Fruit fly (Drosophila melanogaster) whole organism, embryonic: Measurements from ENCODE around the gene CG7497.

Experiments used
- Adf1 ChIP-seq: fragments of 200-800 bp; sonication (Bioruptor generic); IDR thresholded peaks from 2 replicates; pipeline ENCODE4 v1.3.6; 2022; ENCODE audit warnings: missing biosample characterization, missing genetic modification characterization
- Bdp1 ChIP-seq: fragments of 200-800 bp; sonication (Bioruptor generic); optimal IDR thresholded peaks from 3 replicates; lab custom pipeline; 2016; ENCODE audit warnings: missing biosample characterization, missing genetic modification characterization
- Blimp-1 ChIP-seq: fragments of 200-800 bp; sonication (Bioruptor generic); optimal IDR thresholded peaks from 3 replicates; lab custom pipeline; 2018; ENCODE audit warnings: missing biosample characterization, missing genetic modification characterization, mild to moderate bottlenecking, moderate library complexity, missing genetic modification reagents
- CG10431 ChIP-seq: fragments of 200-800 bp; sonication (Bioruptor generic); optimal IDR thresholded peaks from 3 replicates; lab custom pipeline; 2018; ENCODE audit warnings: missing biosample characterization, mild to moderate bottlenecking, missing genetic modification characterization
- CG11695 ChIP-seq: fragments of 200-800 bp; sonication (Bioruptor generic); IDR thresholded peaks from 3 replicates; pipeline ENCODE4 v1.3.6; 2022; ENCODE audit warnings: missing biosample characterization, missing genetic modification characterization
- CG12219 ChIP-seq: fragments of 200-800 bp; sonication (Bioruptor generic); optimal IDR thresholded peaks from 3 replicates; lab custom pipeline; 2018; ENCODE audit warnings: missing biosample characterization, mild to moderate bottlenecking, missing genetic modification characterization
- CG15073 ChIP-seq: fragments of 200-800 bp; sonication (Bioruptor generic); optimal IDR thresholded peaks from 2 replicates; lab custom pipeline; 2016; ENCODE audit warnings: missing biosample characterization, missing genetic modification characterization
- CG15601 ChIP-seq: fragments of 200-800 bp; sonication (Bioruptor generic); optimal IDR thresholded peaks from 3 replicates; lab custom pipeline; 2019; ENCODE audit warnings: missing biosample characterization, mild to moderate bottlenecking, missing genetic modification characterization, moderate library complexity
- CG16779 ChIP-seq: fragments of 200-800 bp; sonication (Bioruptor generic); IDR thresholded peaks from 2 replicates; pipeline ENCODE4 v1.3.6; 2022; ENCODE audit warnings: missing biosample characterization, missing genetic modification characterization
- CG17328 ChIP-seq: fragments of 200-800 bp; sonication (Bioruptor generic); IDR thresholded peaks from 2 replicates; pipeline ENCODE4 v1.3.6; 2022; ENCODE audit warnings: missing biosample characterization, missing genetic modification characterization
- CG17802 ChIP-seq: fragments of 200-800 bp; sonication (Bioruptor generic); optimal IDR thresholded peaks from 2 replicates; lab custom pipeline; 2018; ENCODE audit warnings: missing biosample characterization, mild to moderate bottlenecking, missing genetic modification characterization, moderate library complexity
- CG1832 ChIP-seq: fragments of 200-800 bp; sonication (Bioruptor generic); optimal IDR thresholded peaks from 2 replicates; lab custom pipeline; 2017; ENCODE audit warnings: missing biosample characterization, mild to moderate bottlenecking, missing genetic modification characterization, inconsistent platforms
- CG18619 ChIP-seq: fragments of 200-800 bp; sonication (Bioruptor generic); optimal IDR thresholded peaks from 3 replicates; lab custom pipeline; 2017; ENCODE audit warnings: missing biosample characterization, mild to moderate bottlenecking, missing genetic modification characterization
- CG2116 ChIP-seq: fragments of 200-800 bp; sonication (Bioruptor generic); optimal IDR thresholded peaks from 3 replicates; lab custom pipeline; 2018; ENCODE audit warnings: missing biosample characterization, mild to moderate bottlenecking, missing genetic modification characterization
- CG2678 ChIP-seq: fragments of 200-800 bp; sonication (Bioruptor generic); optimal IDR thresholded peaks from 3 replicates; lab custom pipeline; 2019; ENCODE audit warnings: missing biosample characterization, mild to moderate bottlenecking, missing genetic modification characterization, moderate library complexity
- CG2875 ChIP-seq: fragments of 200-800 bp; sonication (Bioruptor generic); optimal IDR thresholded peaks from 2 replicates; lab custom pipeline; 2017; ENCODE audit warnings: missing biosample characterization, mild to moderate bottlenecking, missing genetic modification characterization, missing genetic modification reagents
- CG30020 ChIP-seq: fragments of 200-800 bp; optimal IDR thresholded peaks from 2 replicates; lab custom pipeline; 2019; ENCODE audit warnings: missing biosample characterization, mild to moderate bottlenecking, missing genetic modification characterization, moderate library complexity
- CG3065 ChIP-seq: fragments of 200-800 bp; sonication (Bioruptor generic); optimal IDR thresholded peaks from 2 replicates; lab custom pipeline; 2016; ENCODE audit warnings: missing biosample characterization, missing genetic modification characterization
- CG31224 ChIP-seq: fragments of 200-800 bp; sonication (Bioruptor generic); IDR thresholded peaks from 2 replicates; pipeline ENCODE4 v1.3.6; 2022; ENCODE audit warnings: missing biosample characterization, missing genetic modification characterization
- CG4282 ChIP-seq: fragments of 200-800 bp; sonication (Bioruptor generic); optimal IDR thresholded peaks from 2 replicates; lab custom pipeline; 2016; ENCODE audit warnings: missing biosample characterization, missing genetic modification characterization
- CG6683 ChIP-seq: fragments of 200-800 bp; sonication (Bioruptor generic); optimal IDR thresholded peaks from 2 replicates; lab custom pipeline; 2017; ENCODE audit warnings: missing biosample characterization, mild to moderate bottlenecking, missing genetic modification characterization, missing genetic modification reagents
- CG6765 ChIP-seq: fragments of 200-800 bp; sonication (Bioruptor generic); optimal IDR thresholded peaks from 3 replicates; lab custom pipeline; 2017; ENCODE audit warnings: missing biosample characterization, mild to moderate bottlenecking, missing genetic modification characterization
- CG7839 ChIP-seq: fragments of 200-800 bp; sonication (Bioruptor generic); optimal IDR thresholded peaks from 3 replicates; lab custom pipeline; 2018; ENCODE audit warnings: missing biosample characterization, mild to moderate bottlenecking, missing genetic modification characterization, moderate library complexity
- CG9609 ChIP-seq: fragments of 200-800 bp; sonication (Bioruptor generic); optimal IDR thresholded peaks from 3 replicates; lab custom pipeline; 2016; ENCODE audit warnings: missing biosample characterization, missing genetic modification characterization
- CG9817 ChIP-seq: fragments of 200-800 bp; sonication (Bioruptor generic); optimal IDR thresholded peaks from 2 replicates; lab custom pipeline; 2018; ENCODE audit warnings: missing biosample characterization, mild to moderate bottlenecking, missing genetic modification characterization, moderate library complexity
- CG9876 ChIP-seq: fragments of 200-800 bp; sonication (Bioruptor generic); optimal IDR thresholded peaks from 2 replicates; lab custom pipeline; 2016; ENCODE audit warnings: missing biosample characterization, missing genetic modification characterization
- Dp ChIP-seq: fragments of 200-800 bp; sonication (Bioruptor generic); optimal IDR thresholded peaks from 2 replicates; lab custom pipeline; 2018; ENCODE audit warnings: missing biosample characterization, mild to moderate bottlenecking, missing genetic modification characterization, moderate library complexity
- E2f2 ChIP-seq: fragments of 200-800 bp; sonication (Bioruptor generic); IDR thresholded peaks from 2 replicates; pipeline ENCODE4 v1.3.6; 2022; ENCODE audit warnings: missing biosample characterization, missing genetic modification characterization
- Ets65A ChIP-seq: fragments of 200-800 bp; sonication (Bioruptor generic); peaks from one replicate; lab custom pipeline; 2016; ENCODE audit warnings: missing biosample characterization, missing genetic modification characterization
- HLHmδ ChIP-seq: fragments of 200-800 bp; sonication (Bioruptor generic); optimal IDR thresholded peaks from 2 replicates; lab custom pipeline; 2018; ENCODE audit warnings: missing biosample characterization, mild to moderate bottlenecking, missing genetic modification characterization, moderate library complexity
- Hmr ChIP-seq: fragments of 200-800 bp; sonication (Bioruptor generic); optimal IDR thresholded peaks from 3 replicates; lab custom pipeline; 2017; ENCODE audit warnings: mild to moderate bottlenecking, missing biosample characterization, missing genetic modification reagents, missing genetic modification characterization
- Hr51 ChIP-seq, 2 experiments: fragments of 200-800 bp; sonication (Bioruptor generic); optimal IDR thresholded peaks; 2 replicates in 1 of 2; 3 replicates in 1 of 2; lab custom pipeline; 2016 to 2018; ENCODE audit warnings: missing biosample characterization in 2 of 2, missing genetic modification characterization in 2 of 2, mild to moderate bottlenecking in 1 of 2, moderate library complexity in 1 of 2
- NC2β ChIP-seq: fragments of 200-800 bp; sonication (Bioruptor generic); optimal IDR thresholded peaks from 2 replicates; lab custom pipeline; 2016; ENCODE audit warnings: missing biosample characterization, missing genetic modification characterization
- NfI ChIP-seq: fragments of 200-800 bp; sonication (Bioruptor generic); optimal IDR thresholded peaks from 3 replicates; lab custom pipeline; 2018; ENCODE audit warnings: missing biosample characterization, mild to moderate bottlenecking, missing genetic modification characterization, moderate library complexity
- Rx ChIP-seq: fragments of 200-800 bp; sonication (Bioruptor generic); IDR thresholded peaks from 2 replicates; pipeline ENCODE4 v1.3.6; 2022; ENCODE audit warnings: missing biosample characterization, missing genetic modification characterization
- Sin3A ChIP-seq: fragments of >200 bp; optimal IDR thresholded peaks from 2 replicates; lab custom pipeline; 2018
- Sox100B ChIP-seq: fragments of 200-800 bp; sonication (Bioruptor generic); optimal IDR thresholded peaks from 3 replicates; lab custom pipeline; 2018; ENCODE audit warnings: missing biosample characterization, mild to moderate bottlenecking, missing genetic modification characterization
- ato ChIP-seq: fragments of 200-800 bp; sonication (Bioruptor generic); IDR thresholded peaks from 2 replicates; pipeline ENCODE4 v1.3.6; 2022; ENCODE audit warnings: missing biosample characterization, missing genetic modification characterization; ENCODE audit not compliant: partially characterized antibody
- cas ChIP-seq: fragments of 200-800 bp; sonication (Bioruptor generic); IDR thresholded peaks from 2 replicates; pipeline ENCODE4 v1.3.6; 2022; ENCODE audit warnings: missing biosample characterization, missing genetic modification characterization
- chif ChIP-seq, 2 experiments: fragments of 200-800 bp; sonication (Bioruptor generic); optimal IDR thresholded peaks; 3 replicates each; lab custom pipeline; 2016; ENCODE audit warnings: missing biosample characterization in 2 of 2, missing genetic modification characterization in 2 of 2
- gcm2 ChIP-seq: fragments of 200-800 bp; sonication (Bioruptor generic); optimal IDR thresholded peaks from 2 replicates; lab custom pipeline; 2016; ENCODE audit warnings: missing biosample characterization, missing genetic modification characterization
- grn ChIP-seq: fragments of 200-800 bp; sonication (Bioruptor generic); optimal IDR thresholded peaks from 3 replicates; lab custom pipeline; 2017; ENCODE audit warnings: missing biosample characterization, missing genetic modification characterization
- gt ChIP-seq: fragments of 200-800 bp; sonication (Bioruptor generic); IDR thresholded peaks from 2 replicates; pipeline ENCODE4 v1.3.6; 2022; ENCODE audit warnings: missing biosample characterization, missing genetic modification characterization
- ind ChIP-seq: fragments of 200-800 bp; sonication (Bioruptor generic); optimal IDR thresholded peaks from 3 replicates; lab custom pipeline; 2016; ENCODE audit warnings: missing biosample characterization, missing genetic modification characterization
- kni ChIP-seq: fragments of 200-800 bp; sonication (Bioruptor generic); optimal IDR thresholded peaks from 3 replicates; lab custom pipeline; 2017; ENCODE audit warnings: mild to moderate bottlenecking, missing biosample characterization, missing genetic modification reagents, missing genetic modification characterization
- sc ChIP-seq, 3 experiments: fragments of >200 bp in 2 of 3; fragments of 200-800 bp in 1 of 3; sonication (Bioruptor generic) in 1 of 3; optimal IDR thresholded peaks; 2 replicates in 2 of 3; 3 replicates in 1 of 3; lab custom pipeline; 2017; ENCODE audit warnings: mild to moderate bottlenecking in 1 of 3, missing biosample characterization in 1 of 3, missing genetic modification characterization in 1 of 3, missing genetic modification reagents in 1 of 3
- ttk ChIP-seq: fragments of 200-800 bp; sonication (Bioruptor generic); IDR thresholded peaks from 2 replicates; pipeline ENCODE4 v2.1.2; 2022; ENCODE audit warnings: missing biosample characterization, missing genetic modification characterization
- tup ChIP-seq: fragments of 200-800 bp; sonication (Bioruptor generic); optimal IDR thresholded peaks from 2 replicates; lab custom pipeline; 2016; ENCODE audit warnings: missing biosample characterization, mild to moderate bottlenecking, missing genetic modification characterization, moderate library complexity
- wor ChIP-seq: fragments of 200-800 bp; sonication (Bioruptor generic); IDR thresholded peaks from 2 replicates; pipeline ENCODE4 v1.3.6; 2022; ENCODE audit warnings: missing biosample characterization, missing genetic modification characterization
- zfh2 ChIP-seq: fragments of 200-800 bp; sonication (Bioruptor generic); optimal IDR thresholded peaks from 2 replicates; lab custom pipeline; 2016; ENCODE audit warnings: missing biosample characterization, missing genetic modification characterization

Gene CG7497

DNA sequence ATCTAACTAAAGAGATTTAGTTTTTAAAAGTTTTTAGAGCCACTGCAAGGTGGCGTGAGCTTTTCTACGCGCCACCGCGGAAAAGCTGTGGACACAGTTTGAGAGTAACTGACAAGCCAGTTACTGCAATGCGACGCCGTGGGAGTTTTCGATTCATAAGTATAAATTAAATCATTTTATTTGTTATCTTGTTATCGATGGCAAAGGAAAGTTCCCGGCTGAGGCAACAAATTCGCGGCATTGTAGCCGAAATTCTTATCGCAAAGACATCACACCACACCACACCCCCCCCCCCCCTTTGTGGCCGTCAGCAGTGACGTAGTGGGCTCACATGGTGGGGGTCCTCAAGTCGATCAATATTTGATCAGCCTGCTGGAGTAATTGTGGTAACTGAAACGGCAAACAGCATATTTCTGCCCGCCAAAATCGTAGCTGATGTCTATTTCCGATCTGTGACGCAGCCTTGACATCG is 22.6 kb downstream of the CG7497 start (continued):
- no peak for TF ChIP-seq CG17802 (tag; lab: Kevin White, UChicago)
- peak; percentile 26 for TF ChIP-seq NfI
- no peak for TF ChIP-seq CG18619 (GFP tag; lab: Kevin White, UChicago)
- no peak for TF ChIP-seq CG3065 (GFP tag; lab: Kevin White, UChicago)
- no peak for TF ChIP-seq NC2β (GFP tag; lab: Kevin White, UChicago)
- TF ChIP-seq Hmr = peak; percentile 59
- 0 out of 3 replicates have a peak, but pooled peaks have one; percentile 23 for TF ChIP-seq CG11695 (GFP tag; lab: Robert Waterston, UW)
- TF ChIP-seq CG2875 = no peak
- no peak for TF ChIP-seq tup (GFP tag; lab: Kevin White, UChicago)
- TF ChIP-seq chif (GFP tag; optimal IDR thresholded peaks at IDR 0.05; lab: Kevin White, UChicago) = no peak
- no peak for TF ChIP-seq CG15601 (tag; lab: Kevin White, UChicago)
- no peak for TF ChIP-seq CG1832 (GFP tag; lab: Kevin White, UChicago)
- TF ChIP-seq kni (GFP tag; lab: Kevin White, UChicago) = no peak
- TF ChIP-seq Adf1 (GFP tag; lab: Robert Waterston, UW) = peak; percentile 35
- TF ChIP-seq Dp (GFP tag; lab: Kevin White, UChicago) = peak; percentile 55
- peak; percentile 6 for TF ChIP-seq CG4282 (GFP tag; lab: Kevin White, UChicago)
- TF ChIP-seq ato (GFP tag; lab: Robert Waterston, UW) = no peak
- TF ChIP-seq grn = peak; percentile 52
- TF ChIP-seq ttk = no peak
- no peak for TF ChIP-seq Bdp1 (GFP tag; lab: Kevin White, UChicago)
- TF ChIP-seq HLHmδ (GFP tag; lab: Kevin White, UChicago) = no peak
- TF ChIP-seq E2f2 (GFP tag; lab: Robert Waterston, UW) = peak; percentile 54; the same call in 1 of the 2 replicates
- no peak for TF ChIP-seq CG30020 (tag; lab: Kevin White, UChicago)
- TF ChIP-seq CG31224 (GFP tag; lab: Robert Waterston, UW) = peak; percentile 43; the same call in 1 of the 2 replicates
- no peak for TF ChIP-seq wor (GFP tag; lab: Robert Waterston, UW)
- TF ChIP-seq zfh2 (GFP tag; lab: Kevin White, UChicago) = no peak
- TF ChIP-seq Rx (GFP tag; lab: Robert Waterston, UW) = no peak
- TF ChIP-seq CG6683 (GFP tag; lab: Kevin White, UChicago) = peak; percentile 55
- TF ChIP-seq CG16779 (GFP tag; lab: Robert Waterston, UW) = 0 out of 2 replicates have a peak, but pooled peaks have one; percentile 38
- peak; percentile 6 for TF ChIP-seq CG7839
- TF ChIP-seq CG9817 (tag; lab: Kevin White, UChicago) = no peak
- peak; percentile 18 to 21 for TF ChIP-seq Hr51 (GFP tag; optimal IDR thresholded peaks at IDR 0.05; lab: Kevin White, UChicago)
- TF ChIP-seq CG2678 (tag; lab: Kevin White, UChicago) = peak; percentile 60
- TF ChIP-seq CG9876 (GFP tag; lab: Kevin White, UChicago) = no peak
- no peak for TF ChIP-seq Sin3A
- no peak for TF ChIP-seq cas (GFP tag; lab: Robert Waterston, UW)
- TF ChIP-seq CG12219 (GFP tag; lab: Kevin White, UChicago) = peak; percentile 44
- peak; percentile 74 for TF ChIP-seq CG6765 (GFP tag; lab: Kevin White, UChicago)
- peak; percentile 63 for TF ChIP-seq Ets65A (GFP tag; lab: Kevin White, UChicago)
- TF ChIP-seq CG15073 (GFP tag; lab: Kevin White, UChicago) = no peak
- no peak for TF ChIP-seq ind (GFP tag; lab: Kevin White, UChicago)
- no peak for TF ChIP-seq gcm2 (GFP tag; lab: Kevin White, UChicago)
- TF ChIP-seq sc (optimal IDR thresholded peaks at IDR 0.05; lab: Kevin White, UChicago) = no peak
- no peak for TF ChIP-seq sc (GFP tag; optimal IDR thresholded peaks at IDR 0.05; lab: Kevin White, UChicago)
- no peak for TF ChIP-seq CG10431 (GFP tag; lab: Kevin White, UChicago)
- no peak for TF ChIP-seq CG17328 (GFP tag; lab: Robert Waterston, UW)
- TF ChIP-seq CG2116 (GFP tag; lab: Kevin White, UChicago) = peak; percentile 35
- no peak for TF ChIP-seq CG9609
- TF ChIP-seq Blimp-1 (GFP tag; lab: Kevin White, UChicago) = peak; percentile 25
- peak; percentile 17 for TF ChIP-seq Sox100B (GFP tag; lab: Kevin White, UChicago)
- TF ChIP-seq gt = no peak
